Fruit fly (Drosophila melanogaster): ENCODE measurements around the gene CG43386.

Gene CG43386

dm6 chrX:9930882-9931281, 46.3 kb downstream of the CG43386 start, which contains the start of gene Idgf4 (continued):
- no peak for TF ChIP-seq Sox15 (GFP tag; optimal IDR thresholded peaks at IDR 0.05)
- no peak for TF ChIP-seq CG10669 (GFP tag; optimal IDR thresholded peaks at IDR 0.05)
- TF ChIP-seq CG6854 (GFP tag; optimal IDR thresholded peaks at IDR 0.05), result no peak
- TF ChIP-seq svp (GFP tag), result no peak
- TF ChIP-seq CG16779 (tag; optimal IDR thresholded peaks at IDR 0.05), result peak; percentile 9
- TF ChIP-seq ss (GFP tag; optimal IDR thresholded peaks at IDR 0.05), result no peak
- no peak for TF ChIP-seq CG34406 (GFP tag; optimal IDR thresholded peaks at IDR 0.05)

All from whole organism, prepupa.